Worm (Caenorhabditis elegans) whole organism, early embryonic: ENCODE results near the gene piga-1.

Experiments
- B0310.2 ChIP-seq: sonication (generic microtip); optimal IDR thresholded peaks from 2 replicates; lab custom pipeline; 2016; ENCODE audit warnings: mild to moderate bottlenecking, missing genetic modification characterization, missing compliant biosample characterization
- F13C5.2 ChIP-seq: sonication (generic microtip); optimal IDR thresholded peaks from 2 replicates; lab custom pipeline; 2017; ENCODE audit warnings: mild to moderate bottlenecking, missing genetic modification characterization, inconsistent platforms, missing compliant biosample characterization
- ama-1 ChIP-seq: fragments of 150-350 bp; optimal IDR thresholded peaks from 2 replicates; lab custom pipeline; 2014
- ceh-13 ChIP-seq: fragments of 200-800 bp; sonication (Bioruptor generic); optimal IDR thresholded peaks from 2 replicates; lab custom pipeline; 2018; ENCODE audit warnings: mild to moderate bottlenecking, missing genetic modification characterization, missing compliant biosample characterization
- hmbx-1 ChIP-seq: sonication (generic microtip); optimal IDR thresholded peaks from 2 replicates; lab custom pipeline; 2016; ENCODE audit warnings: mild to moderate bottlenecking, missing genetic modification characterization, missing compliant biosample characterization
- hmg-4 ChIP-seq: fragments of 200-800 bp; sonication (Bioruptor generic); optimal IDR thresholded peaks from 2 replicates; lab custom pipeline; 2018; ENCODE audit warnings: mild to moderate bottlenecking, missing genetic modification characterization, missing compliant biosample characterization
- pes-1 ChIP-seq: fragments of 200-800 bp; sonication (Bioruptor generic); IDR thresholded peaks from 2 replicates; pipeline ENCODE4 v1.3.6; 2022; ENCODE audit warnings: missing genetic modification reagents, missing genetic modification characterization, missing compliant biosample characterization
- scrt-1 ChIP-seq: fragments of 200-800 bp; sonication (Bioruptor generic); IDR thresholded peaks from 2 replicates; pipeline ENCODE4 v1.3.6; 2022; ENCODE audit warnings: missing genetic modification characterization, missing compliant biosample characterization

- TF ChIP-seq ama-1 = no peak
- no peak for TF ChIP-seq B0310.2 (tag; lab: Kevin White, UChicago)
- no peak for TF ChIP-seq F13C5.2 (tag; lab: Kevin White, UChicago)
- no peak for TF ChIP-seq ceh-13 (GFP tag; lab: Kevin White, UChicago)
- TF ChIP-seq pes-1 = no peak
- no peak for TF ChIP-seq hmbx-1
- TF ChIP-seq hmg-4 (GFP tag; lab: Kevin White, UChicago) = no peak
- TF ChIP-seq scrt-1 (GFP tag; lab: Robert Waterston, UW) = no peak
Observed at ce11 chrII:8710317-8710716, 48.8 kb upstream of the piga-1 start, which contains the start of gene srg-15.
